Fruit fly (Drosophila melanogaster): ENCODE results near the gene Tie.

dm6 chr3L:4489490-4489889 lies 42.5 kb downstream of the Tie start:
- TF ChIP-seq insv (optimal IDR thresholded peaks at IDR 0.05), result no peak
- TF ChIP-seq ttk (optimal IDR thresholded peaks at IDR 0.05), result no peak
- TF ChIP-seq psq (optimal IDR thresholded peaks at IDR 0.05), result no peak
